Worm (Caenorhabditis elegans): ENCODE measurements around the gene pals-21.

- TF ChIP-seq nhr-76 (tag; optimal IDR thresholded peaks at IDR 0.05) (no peak), mdt-29 (GFP tag; IDR thresholded peaks at IDR 0.05) (no peak), ztf-11 (tag; optimal IDR thresholded peaks at IDR 0.05) (no peak), unc-62 (GFP tag; optimal IDR thresholded peaks at IDR 0.05 in 1 of 2) (no peak), unc-62 (tag; optimal IDR thresholded peaks at IDR 0.05) (no peak), ztf-7 (tag; optimal IDR thresholded peaks at IDR 0.05) (no peak), ama-1 (optimal IDR thresholded peaks at IDR 0.05) (no peak), pqm-1 (tag; optimal IDR thresholded peaks at IDR 0.05) (no peak), pha-4 (GFP tag; IDR thresholded peaks at IDR 0.05) (no peak), pha-4 (tag; optimal IDR thresholded peaks at IDR 0.05) (no peak), zag-1 (tag; optimal IDR thresholded peaks at IDR 0.05) (no peak), lir-3 (tag; optimal IDR thresholded peaks at IDR 0.05) (no peak), nhr-10 (tag; optimal IDR thresholded peaks at IDR 0.05) (no peak)
Measured at ce11 chrIII:1416571-1416970, 36.1 kb upstream of the pals-21 start.

Measured in whole organism, L4 larva.